Worm (Caenorhabditis elegans) whole organism, late embryonic: ENCODE data around the gene ZK675.4.

Source experiments
- C08G9.2 ChIP-seq: sonication (generic microtip); optimal IDR thresholded peaks from 2 replicates; lab custom pipeline; 2016; ENCODE audit warnings: mild to moderate bottlenecking, missing genetic modification characterization, moderate library complexity, missing compliant biosample characterization
- C38D4.7 ChIP-seq: fragments of 200-800 bp; sonication (Bioruptor generic); optimal IDR thresholded peaks from 2 replicates; lab custom pipeline; 2018; ENCODE audit warnings: mild to moderate bottlenecking, missing genetic modification characterization, moderate library complexity, missing compliant biosample characterization
- F13H6.1 ChIP-seq: sonication (generic microtip); optimal IDR thresholded peaks from 2 replicates; lab custom pipeline; 2016; ENCODE audit warnings: missing genetic modification characterization, missing compliant biosample characterization
- K09A11.1 ChIP-seq: sonication (generic microtip); optimal IDR thresholded peaks from 2 replicates; lab custom pipeline; 2017; ENCODE audit warnings: antibody characterized with exemption, mild to moderate bottlenecking, missing genetic modification characterization, missing compliant biosample characterization; ENCODE audit not compliant: insufficient read depth
- Y22D7AL.16 ChIP-seq: sonication (generic microtip); optimal IDR thresholded peaks from 2 replicates; lab custom pipeline; 2016; ENCODE audit warnings: missing genetic modification characterization, missing compliant biosample characterization
- ceh-14 ChIP-seq: sonication (generic microtip); optimal IDR thresholded peaks from 2 replicates; lab custom pipeline; 2016; ENCODE audit warnings: missing genotype, missing genetic modification characterization, missing compliant biosample characterization
- ceh-18 ChIP-seq: sonication (generic microtip); optimal IDR thresholded peaks from 2 replicates; lab custom pipeline; 2016; ENCODE audit warnings: missing genetic modification characterization, missing compliant biosample characterization
- ceh-19 ChIP-seq: fragments of 200-800 bp; sonication (Bioruptor generic); optimal IDR thresholded peaks from 2 replicates; lab custom pipeline; 2018; ENCODE audit warnings: mild to moderate bottlenecking, missing genetic modification characterization, missing compliant biosample characterization
- ceh-22 ChIP-seq: sonication (generic microtip); optimal IDR thresholded peaks from 2 replicates; lab custom pipeline; 2017; ENCODE audit warnings: missing biosample characterization, missing genetic modification characterization
- ceh-24 ChIP-seq: sonication (generic microtip); optimal IDR thresholded peaks from 2 replicates; lab custom pipeline; 2016; ENCODE audit warnings: mild to moderate bottlenecking, missing genetic modification characterization, missing compliant biosample characterization
- ceh-30 ChIP-seq: fragments of 150-350 bp; optimal IDR thresholded peaks from 2 replicates; lab custom pipeline; 2014; ENCODE audit warnings: missing biosample characterization, missing genetic modification characterization
- ceh-31 ChIP-seq: sonication (generic microtip); optimal IDR thresholded peaks from 2 replicates; lab custom pipeline; 2016; ENCODE audit warnings: missing genetic modification characterization, missing compliant biosample characterization
- ceh-45 ChIP-seq: fragments of 200-800 bp; sonication (Bioruptor generic); IDR thresholded peaks from 2 replicates; pipeline ENCODE4 v1.3.6; 2022; ENCODE audit warnings: missing genetic modification reagents, missing genetic modification characterization, missing compliant biosample characterization
- ceh-48 ChIP-seq: sonication (generic microtip); optimal IDR thresholded peaks from 2 replicates; lab custom pipeline; 2016; ENCODE audit warnings: missing genetic modification characterization, inconsistent platforms, missing compliant biosample characterization
- ceh-9 ChIP-seq: sonication (generic microtip); optimal IDR thresholded peaks from 2 replicates; lab custom pipeline; 2016; ENCODE audit warnings: mild to moderate bottlenecking, missing genetic modification characterization, inconsistent platforms, missing compliant biosample characterization
- che-1 ChIP-seq: sonication (generic microtip); optimal IDR thresholded peaks from 2 replicates; lab custom pipeline; 2016; ENCODE audit warnings: mild to moderate bottlenecking, missing genetic modification characterization, missing compliant biosample characterization
- dve-1 ChIP-seq: sonication (generic microtip); optimal IDR thresholded peaks from 2 replicates; lab custom pipeline; 2017; ENCODE audit warnings: antibody characterized with exemption, mild to moderate bottlenecking, missing genetic modification characterization, missing compliant biosample characterization
- elt-2 ChIP-seq: sonication (generic microtip); optimal IDR thresholded peaks from 2 replicates; lab custom pipeline; 2016; ENCODE audit warnings: missing genetic modification reagents, missing genetic modification characterization, missing compliant biosample characterization
- ets-4 ChIP-seq: sonication (generic microtip); optimal IDR thresholded peaks from 2 replicates; lab custom pipeline; 2016; ENCODE audit warnings: missing genetic modification characterization, missing compliant biosample characterization
- eyg-1 ChIP-seq: sonication (generic microtip); optimal IDR thresholded peaks from 2 replicates; lab custom pipeline; 2016; ENCODE audit warnings: missing genotype, missing genetic modification characterization, missing compliant biosample characterization
- fax-1 ChIP-seq: sonication (generic microtip); optimal IDR thresholded peaks from 2 replicates; lab custom pipeline; 2016; ENCODE audit warnings: missing genotype, missing genetic modification characterization, missing compliant biosample characterization
- fkh-6 ChIP-seq: sonication (generic microtip); optimal IDR thresholded peaks from 2 replicates; lab custom pipeline; 2016; ENCODE audit warnings: missing genetic modification characterization, missing compliant biosample characterization
- hlh-13 ChIP-seq: fragments of 200-800 bp; sonication (Bioruptor generic); optimal IDR thresholded peaks from 2 replicates; lab custom pipeline; 2018; ENCODE audit warnings: mild to moderate bottlenecking, missing genetic modification characterization, missing compliant biosample characterization
- hlh-30 ChIP-seq: sonication (generic microtip); optimal IDR thresholded peaks from 2 replicates; lab custom pipeline; 2017; ENCODE audit warnings: antibody characterized with exemption, missing genetic modification characterization, missing compliant biosample characterization; ENCODE audit not compliant: insufficient read depth
- nfya-1 ChIP-seq: sonication (generic microtip); optimal IDR thresholded peaks from 2 replicates; lab custom pipeline; 2017; ENCODE audit warnings: missing genetic modification characterization, mild to moderate bottlenecking, missing compliant biosample characterization, antibody characterized with exemption, moderate library complexity
- nhr-232 ChIP-seq: sonication (generic microtip); optimal IDR thresholded peaks from 2 replicates; lab custom pipeline; 2016; ENCODE audit warnings: missing genetic modification characterization, missing compliant biosample characterization
- npax-4 ChIP-seq: sonication (generic microtip); optimal IDR thresholded peaks from 2 replicates; lab custom pipeline; 2016; ENCODE audit warnings: missing genetic modification characterization, missing compliant biosample characterization
- odd-2 ChIP-seq: sonication (generic microtip); optimal IDR thresholded peaks from 2 replicates; lab custom pipeline; 2017; ENCODE audit warnings: antibody characterized with exemption, mild to moderate bottlenecking, missing genetic modification characterization, missing compliant biosample characterization
- pag-3 ChIP-seq: sonication (generic microtip); optimal IDR thresholded peaks from 2 replicates; lab custom pipeline; 2016; ENCODE audit warnings: missing compliant biosample characterization, missing genetic modification characterization, borderline replicate concordance
- pat-9 ChIP-seq: fragments of 200-800 bp; sonication (Bioruptor generic); optimal IDR thresholded peaks from 2 replicates; lab custom pipeline; 2018; ENCODE audit warnings: mild to moderate bottlenecking, missing genetic modification characterization, moderate library complexity, missing compliant biosample characterization
- pax-1 ChIP-seq: fragments of 150-350 bp; optimal IDR thresholded peaks from 2 replicates; lab custom pipeline; 2014; ENCODE audit warnings: missing biosample characterization, missing genetic modification characterization
- pros-1 ChIP-seq: fragments of 150-350 bp; optimal IDR thresholded peaks from 2 replicates; lab custom pipeline; 2014; ENCODE audit warnings: missing biosample characterization, missing genetic modification reagents, missing genetic modification characterization
- ref-2 ChIP-seq: sonication (generic microtip); optimal IDR thresholded peaks from 2 replicates; lab custom pipeline; 2016; ENCODE audit warnings: missing genetic modification characterization, missing compliant biosample characterization
- syd-9 ChIP-seq: sonication (generic microtip); optimal IDR thresholded peaks from 2 replicates; lab custom pipeline; 2016; ENCODE audit warnings: mild to moderate bottlenecking, missing genetic modification characterization, moderate library complexity, missing compliant biosample characterization
- tbx-2 ChIP-seq: sonication (generic microtip); optimal IDR thresholded peaks from 2 replicates; lab custom pipeline; 2016; ENCODE audit warnings: missing genetic modification characterization, missing compliant biosample characterization
- unc-3 ChIP-seq, 2 experiments: fragments of 200-800 bp in 1 of 2; sonication (Bioruptor generic) in 1 of 2; sonication (generic microtip) in 1 of 2; conservative IDR thresholded peaks in 1 of 2; optimal IDR thresholded peaks in 1 of 2; 2 replicates each; pipeline versions ENCODE4 v1.3.6 to Lab custom; 2016 to 2022; ENCODE audit warnings: missing compliant biosample characterization in 2 of 2, missing genetic modification characterization in 2 of 2, missing genetic modification reagents in 1 of 2
- unc-42 ChIP-seq: sonication (generic microtip); optimal IDR thresholded peaks from 2 replicates; lab custom pipeline; 2016; ENCODE audit warnings: missing genotype, missing genetic modification characterization, missing compliant biosample characterization
- unc-55 ChIP-seq: sonication (generic microtip); optimal IDR thresholded peaks from 2 replicates; lab custom pipeline; 2017; ENCODE audit warnings: missing biosample characterization, missing genetic modification reagents, missing genetic modification characterization
- zip-5 ChIP-seq: sonication (generic microtip); optimal IDR thresholded peaks from 2 replicates; lab custom pipeline; 2016; ENCODE audit warnings: missing genetic modification characterization, missing compliant biosample characterization

ZK675.4 gene

ce11 chrII:7883163-7883562, 28.0 kb upstream of the ZK675.4 start:
- peak; percentile 30 for TF ChIP-seq hlh-13 (GFP tag; lab: Kevin White, UChicago)
- TF ChIP-seq, all 69 proteins: peak for 1; not testable (repeated sequence) for 68

ce11 chrII:7884898-7885297, 26.2 kb upstream of the ZK675.4 start:
- TF ChIP-seq che-1, result no peak
- TF ChIP-seq fkh-6 (tag; lab: Kevin White, UChicago), result no peak
- no peak for TF ChIP-seq nhr-232 (tag; lab: Kevin White, UChicago)
- TF ChIP-seq odd-2 (tag; lab: Kevin White, UChicago), result no peak
- no peak for TF ChIP-seq syd-9 (tag; lab: Kevin White, UChicago)
- no peak for TF ChIP-seq ceh-24 (tag; lab: Kevin White, UChicago)
- peak; percentile 92 for TF ChIP-seq ceh-48 (tag; lab: Kevin White, UChicago)

ce11 chrII:7887295-7887694, 23.8 kb upstream of the ZK675.4 start:
- TF ChIP-seq unc-42 (tag; lab: Kevin White, UChicago) (peak; percentile 16), npax-4 (tag; lab: Kevin White, UChicago) (no peak), nfya-1 (tag; lab: Kevin White, UChicago) (no peak), unc-55 (GFP tag; lab: Kevin White, UChicago) (peak; percentile 19)

ce11 chrII:7888759-7889158, 22.4 kb upstream of the ZK675.4 start:
- TF ChIP-seq F13H6.1 (tag; lab: Kevin White, UChicago) (no peak), dve-1 (tag; lab: Kevin White, UChicago) (no peak), ceh-30 (no peak), K09A11.1 (tag; lab: Kevin White, UChicago) (no peak), zip-5 (tag; lab: Kevin White, UChicago) (no peak), Y22D7AL.16 (tag; lab: Kevin White, UChicago) (no peak), ceh-22 (tag; lab: Kevin White, UChicago) (no peak)

- TF ChIP-seq ceh-45 (GFP tag; lab: Robert Waterston, UW), result no peak
Measured at ce11 chrII:7889321-7889720, 21.8 kb upstream of the ZK675.4 start.

ce11 chrII:7891869-7892615, 19.1 kb upstream of the ZK675.4 start:
- TF ChIP-seq pat-9 (tag; lab: Kevin White, UChicago) (no peak), ceh-18 (tag; lab: Kevin White, UChicago) (peak; percentile 38), eyg-1 (tag; lab: Kevin White, UChicago) (no peak), tbx-2 (peak; percentile 47), ceh-24 (tag; lab: Kevin White, UChicago) (no peak), ets-4 (tag; lab: Kevin White, UChicago) (no peak), ceh-31 (tag; lab: Kevin White, UChicago) (peak; percentile 57), F13H6.1 (tag; lab: Kevin White, UChicago) (no peak), ceh-14 (tag; lab: Kevin White, UChicago) (peak; percentile 1), dve-1 (tag; lab: Kevin White, UChicago) (no peak), ref-2 (tag; lab: Kevin White, UChicago) (no peak), pros-1 (tag; lab: Kevin White, UChicago) (peak; percentile 55), C38D4.7 (GFP tag; lab: Kevin White, UChicago) (no peak), hlh-30 (tag; lab: Kevin White, UChicago) (no peak), ceh-9 (tag; lab: Kevin White, UChicago) (no peak), ceh-22 (tag; lab: Kevin White, UChicago) (no peak), elt-2 (tag; lab: Kevin White, UChicago) (peak; percentile 50), pag-3 (tag; lab: Kevin White, UChicago) (no peak), npax-4 (tag; lab: Kevin White, UChicago) (no peak), pax-1 (no peak), unc-3 (GFP tag; conservative IDR thresholded peaks at IDR 0.05; lab: Robert Waterston, UW) (no peak), unc-3 (tag; optimal IDR thresholded peaks at IDR 0.05; lab: Kevin White, UChicago) (no peak), ceh-19 (GFP tag; lab: Kevin White, UChicago) (no peak), ceh-45 (GFP tag; lab: Robert Waterston, UW) (no peak), C08G9.2 (peak; percentile 23), zip-5 (tag; lab: Kevin White, UChicago) (no peak), fax-1 (tag; lab: Kevin White, UChicago) (no peak), odd-2 (tag; lab: Kevin White, UChicago) (no peak)
